Fruit fly (Drosophila melanogaster): ENCODE results near the gene Jhbp4.
A peak's percentile ranks its signal among the peaks of the same experiment; 100 is the strongest.

Gene Jhbp4

dm6 chr3R:16033727-16034126 is 9.6 kb upstream of the Jhbp4 start (continued):
- TF ChIP-seq Xrp1 (GFP tag; IDR thresholded peaks at IDR 0.05) (peak; percentile 25; the same call in 1 of the 2 replicates), CG34224 (GFP tag; IDR thresholded peaks at IDR 0.05; ENCODE audit: partially characterized antibody) (no peak), row (GFP tag; IDR thresholded peaks at IDR 0.05) (no peak), ken (GFP tag; IDR thresholded peaks at IDR 0.05) (no peak), TFAM (GFP tag; optimal IDR thresholded peaks at IDR 0.05) (no peak), dm (GFP tag; optimal IDR thresholded peaks at IDR 0.05) (no peak), Dip2 (GFP tag; IDR thresholded peaks at IDR 0.05) (no peak), Six4 (GFP tag; optimal IDR thresholded peaks at IDR 0.05) (no peak), H15 (GFP tag; IDR thresholded peaks at IDR 0.05) (no peak), H2.0 (GFP tag; IDR thresholded peaks at IDR 0.05) (no peak), Tbp (GFP tag; optimal IDR thresholded peaks at IDR 0.05) (no peak), eve (GFP tag; optimal IDR thresholded peaks at IDR 0.05) (no peak), dimm (GFP tag; IDR thresholded peaks at IDR 0.05) (no peak), trh (GFP tag; optimal IDR thresholded peaks at IDR 0.05) (no peak), gem (tag; optimal IDR thresholded peaks at IDR 0.05) (peak; percentile 33), Bdp1 (GFP tag; optimal IDR thresholded peaks at IDR 0.05) (no peak), lola (GFP tag; optimal IDR thresholded peaks at IDR 0.05) (peak in 1 of 3 experiments; percentile 45), nau (GFP tag; optimal IDR thresholded peaks at IDR 0.05) (no peak), Sry-β (GFP tag; optimal IDR thresholded peaks at IDR 0.05) (no peak), CG43689 (GFP tag; IDR thresholded peaks at IDR 0.05) (no peak), gsb (GFP tag; IDR thresholded peaks at IDR 0.05) (no peak), CG4854 (GFP tag; optimal IDR thresholded peaks at IDR 0.05) (no peak), CG14710 (tag; optimal IDR thresholded peaks at IDR 0.05) (peak; percentile 26), Trl (optimal IDR thresholded peaks at IDR 0.05) (no peak), Trl (GFP tag; optimal IDR thresholded peaks at IDR 0.05) (no peak), CG10267 (tag; optimal IDR thresholded peaks at IDR 0.05) (peak; percentile 33), Dp (GFP tag; optimal IDR thresholded peaks at IDR 0.05) (no peak), CG2199 (GFP tag; IDR thresholded peaks at IDR 0.05) (no peak), HLHmδ (GFP tag; optimal IDR thresholded peaks at IDR 0.05) (no peak), CG9797 (GFP tag; optimal IDR thresholded peaks at IDR 0.05) (no peak), E2f1 (GFP tag; IDR thresholded peaks at IDR 0.05) (no peak), Dek (tag; optimal IDR thresholded peaks at IDR 0.05) (no peak), CG15073 (GFP tag; optimal IDR thresholded peaks at IDR 0.05) (no peak), CG14667 (GFP tag; IDR thresholded peaks at IDR 0.05) (no peak), GATAe (GFP tag; conservative IDR thresholded peaks at IDR 0.05) (no peak), zen (tag; optimal IDR thresholded peaks at IDR 0.05) (peak; percentile 61), CG9727 (GFP tag; optimal IDR thresholded peaks at IDR 0.05) (peak; percentile 52), CG15696 (tag; optimal IDR thresholded peaks at IDR 0.05) (peak; percentile 74), seq (GFP tag; IDR thresholded peaks at IDR 0.05) (no peak), Fer2 (tag; optimal IDR thresholded peaks at IDR 0.05) (no peak), CG8924 (tag; optimal IDR thresholded peaks at IDR 0.05) (peak; percentile 29), HLH3B (GFP tag; IDR thresholded peaks at IDR 0.05) (no peak), ranshi (GFP tag; IDR thresholded peaks at IDR 0.05) (no peak), B-H2 (GFP tag; optimal IDR thresholded peaks at IDR 0.05) (no peak), CG6175 (GFP tag; IDR thresholded peaks at IDR 0.05) (no peak), p53 (GFP tag; optimal IDR thresholded peaks at IDR 0.05) (no peak), Stat92E (GFP tag; optimal IDR thresholded peaks at IDR 0.05) (no peak), sens (GFP tag) (peak; percentile 32), CG11456 (GFP tag; IDR thresholded peaks at IDR 0.05) (no peak), fd102C (GFP tag; optimal IDR thresholded peaks at IDR 0.05) (peak; percentile 54), Mes4 (GFP tag; optimal IDR thresholded peaks at IDR 0.05) (no peak), chn (GFP tag; optimal IDR thresholded peaks at IDR 0.05) (no peak), ab (GFP tag; optimal IDR thresholded peaks at IDR 0.05) (no peak)
